Fruit fly (Drosophila melanogaster) whole organism, embryonic: Measurements from ENCODE around the gene CG11790.
A peak's percentile ranks its signal among the peaks of the same experiment; 100 is the strongest.

ENCODE experiments used
- Bdp1 ChIP-seq: fragments of 200-800 bp; sonication (Bioruptor generic); optimal IDR thresholded peaks from 3 replicates; lab custom pipeline; 2016; ENCODE audit warnings: missing biosample characterization, missing genetic modification characterization
- CG10267 ChIP-seq: fragments of 200-800 bp; sonication (Bioruptor generic); optimal IDR thresholded peaks from 2 replicates; lab custom pipeline; 2018; ENCODE audit warnings: missing biosample characterization, mild to moderate bottlenecking, missing genetic modification characterization, moderate library complexity
- CG11504 ChIP-seq: fragments of 200-800 bp; sonication (Bioruptor generic); optimal IDR thresholded peaks from 3 replicates; lab custom pipeline; 2019; ENCODE audit warnings: missing biosample characterization, mild to moderate bottlenecking, missing genetic modification characterization, moderate library complexity
- CG12659 ChIP-seq: fragments of 200-800 bp; sonication (Bioruptor generic); optimal IDR thresholded peaks from 3 replicates; lab custom pipeline; 2017; ENCODE audit warnings: mild to moderate bottlenecking, missing biosample characterization, missing genetic modification reagents, missing genetic modification characterization
- CG15601 ChIP-seq: fragments of 200-800 bp; sonication (Bioruptor generic); optimal IDR thresholded peaks from 3 replicates; lab custom pipeline; 2019; ENCODE audit warnings: missing biosample characterization, mild to moderate bottlenecking, missing genetic modification characterization, moderate library complexity
- CG16863 ChIP-seq: fragments of 200-800 bp; sonication (Bioruptor generic); optimal IDR thresholded peaks from 3 replicates; lab custom pipeline; 2016; ENCODE audit warnings: missing biosample characterization, missing genetic modification characterization
- CG17186 ChIP-seq: fragments of 200-800 bp; sonication (Bioruptor generic); optimal IDR thresholded peaks from 3 replicates; lab custom pipeline; 2017; ENCODE audit warnings: missing biosample characterization, missing genetic modification reagents, missing genetic modification characterization
- CG17359 ChIP-seq: fragments of 200-800 bp; sonication (Bioruptor generic); optimal IDR thresholded peaks from 3 replicates; lab custom pipeline; 2018; ENCODE audit warnings: missing biosample characterization, mild to moderate bottlenecking, missing genetic modification characterization, moderate library complexity
- CG17385 ChIP-seq: fragments of 200-800 bp; sonication (Bioruptor generic); optimal IDR thresholded peaks from 3 replicates; lab custom pipeline; 2018; ENCODE audit warnings: missing biosample characterization, mild to moderate bottlenecking, missing genetic modification characterization
- CG17829 ChIP-seq: fragments of 200-800 bp; optimal IDR thresholded peaks from 2 replicates; lab custom pipeline; 2019; ENCODE audit warnings: missing biosample characterization, mild to moderate bottlenecking, missing genetic modification characterization, moderate library complexity
- CG1792 ChIP-seq: fragments of 200-800 bp; sonication (Bioruptor generic); optimal IDR thresholded peaks from 2 replicates; lab custom pipeline; 2016; ENCODE audit warnings: missing biosample characterization, missing genetic modification characterization
- CG18619 ChIP-seq: fragments of 200-800 bp; sonication (Bioruptor generic); optimal IDR thresholded peaks from 3 replicates; lab custom pipeline; 2017; ENCODE audit warnings: missing biosample characterization, mild to moderate bottlenecking, missing genetic modification characterization
- CG2199 ChIP-seq: fragments of 200-800 bp; sonication (Bioruptor generic); IDR thresholded peaks from 3 replicates; pipeline ENCODE4 v1.3.6; 2022; ENCODE audit warnings: missing biosample characterization, missing genetic modification characterization
- CG2712 ChIP-seq: fragments of 200-800 bp; optimal IDR thresholded peaks from 3 replicates; lab custom pipeline; 2019; ENCODE audit warnings: missing biosample characterization, mild to moderate bottlenecking, missing genetic modification characterization, moderate library complexity
- CG34422 ChIP-seq: fragments of 200-800 bp; sonication (Bioruptor generic); IDR thresholded peaks from 3 replicates; pipeline ENCODE4 v1.3.6; 2022; ENCODE audit warnings: missing biosample characterization, missing genetic modification characterization
- CG6654 ChIP-seq: fragments of 200-800 bp; sonication (Bioruptor generic); optimal IDR thresholded peaks from 2 replicates; lab custom pipeline; 2017; ENCODE audit warnings: missing biosample characterization, mild to moderate bottlenecking, missing genetic modification characterization
- Fer1 ChIP-seq: fragments of 200-800 bp; sonication (Bioruptor generic); optimal IDR thresholded peaks from 2 replicates; lab custom pipeline; 2017; ENCODE audit warnings: missing biosample characterization, mild to moderate bottlenecking, missing genetic modification characterization
- Hmx ChIP-seq: fragments of 200-800 bp; sonication (Bioruptor generic); optimal IDR thresholded peaks from 2 replicates; lab custom pipeline; 2016; ENCODE audit warnings: missing biosample characterization, missing genetic modification characterization
- Mad ChIP-seq: fragments of 200-800 bp; sonication (Bioruptor generic); optimal IDR thresholded peaks from 2 replicates; lab custom pipeline; 2016; ENCODE audit warnings: missing biosample characterization, missing genetic modification characterization
- Max ChIP-seq: fragments of 200-800 bp; sonication (Bioruptor generic); optimal IDR thresholded peaks from 2 replicates; lab custom pipeline; 2016; ENCODE audit warnings: missing biosample characterization, mild to moderate bottlenecking, missing genetic modification characterization
- Med ChIP-seq: fragments of 200-800 bp; sonication (Bioruptor generic); peaks from one replicate; lab custom pipeline; 2016; ENCODE audit warnings: missing biosample characterization, missing genetic modification characterization, mild to moderate bottlenecking, inconsistent platforms, moderate library complexity
- Meics ChIP-seq: fragments of 200-800 bp; sonication (Bioruptor generic); optimal IDR thresholded peaks from 2 replicates; lab custom pipeline; 2017; ENCODE audit warnings: missing biosample characterization, mild to moderate bottlenecking, missing genetic modification characterization
- Nf-YA ChIP-seq: fragments of 200-800 bp; sonication (Bioruptor generic); IDR thresholded peaks from 2 replicates; pipeline ENCODE4 v1.3.6; 2022; ENCODE audit warnings: missing biosample characterization, missing genetic modification characterization
- Poxn ChIP-seq: fragments of 200-800 bp; sonication (Bioruptor generic); IDR thresholded peaks from 2 replicates; pipeline ENCODE4 v1.3.6; 2022; ENCODE audit warnings: missing biosample characterization, missing genetic modification characterization
- Sox102F ChIP-seq: fragments of 200-800 bp; sonication (Bioruptor generic); optimal IDR thresholded peaks from 2 replicates; lab custom pipeline; 2018; ENCODE audit warnings: missing biosample characterization, mild to moderate bottlenecking, missing genetic modification characterization, moderate library complexity
- Taf1 ChIP-seq: fragments of 200-800 bp; sonication (Bioruptor generic); IDR thresholded peaks from 2 replicates; pipeline ENCODE4 v1.3.6; 2022; ENCODE audit warnings: missing biosample characterization, missing genetic modification characterization
- ato ChIP-seq: fragments of 200-800 bp; sonication (Bioruptor generic); IDR thresholded peaks from 2 replicates; pipeline ENCODE4 v1.3.6; 2022; ENCODE audit warnings: missing biosample characterization, missing genetic modification characterization; ENCODE audit not compliant: partially characterized antibody
- chif ChIP-seq, 2 experiments: fragments of 200-800 bp; sonication (Bioruptor generic); optimal IDR thresholded peaks; 3 replicates each; lab custom pipeline; 2016; ENCODE audit warnings: missing biosample characterization in 2 of 2, missing genetic modification characterization in 2 of 2
- croc ChIP-seq: fragments of 200-800 bp; sonication (Bioruptor generic); conservative IDR thresholded peaks from 3 replicates; pipeline ENCODE4 v1.3.6; 2022; ENCODE audit warnings: missing biosample characterization, missing genetic modification characterization
- ewg ChIP-seq: fragments of 200-800 bp; sonication (Bioruptor generic); optimal IDR thresholded peaks from 3 replicates; lab custom pipeline; 2017; ENCODE audit warnings: mild to moderate bottlenecking, missing biosample characterization, missing genetic modification reagents, missing genetic modification characterization
- eyg ChIP-seq: fragments of 200-800 bp; sonication (Bioruptor generic); optimal IDR thresholded peaks from 3 replicates; lab custom pipeline; 2016; ENCODE audit warnings: missing biosample characterization, missing genetic modification characterization
- grau ChIP-seq: fragments of 200-800 bp; optimal IDR thresholded peaks from 3 replicates; lab custom pipeline; 2019; ENCODE audit warnings: missing biosample characterization, mild to moderate bottlenecking, missing genetic modification characterization, moderate library complexity
- kay ChIP-seq: fragments of 200-800 bp; sonication (Bioruptor generic); optimal IDR thresholded peaks from 2 replicates; lab custom pipeline; 2016; ENCODE audit warnings: missing biosample characterization, missing genetic modification characterization
- lmd ChIP-seq: fragments of 200-800 bp; sonication (Bioruptor generic); IDR thresholded peaks from 2 replicates; pipeline ENCODE4 v1.3.6; 2022; ENCODE audit warnings: missing biosample characterization, missing genetic modification characterization
- mam ChIP-seq: fragments of 200-800 bp; sonication (Bioruptor generic); optimal IDR thresholded peaks from 3 replicates; lab custom pipeline; 2016; ENCODE audit warnings: missing biosample characterization, missing genetic modification characterization
- onecut ChIP-seq: fragments of 200-800 bp; sonication (Bioruptor generic); IDR thresholded peaks from 2 replicates; pipeline ENCODE4 v1.3.6; 2022; ENCODE audit warnings: missing biosample characterization, missing genetic modification characterization
- salm ChIP-seq: fragments of 200-800 bp; sonication (Bioruptor generic); optimal IDR thresholded peaks from 2 replicates; lab custom pipeline; 2018; ENCODE audit warnings: missing biosample characterization, mild to moderate bottlenecking, missing genetic modification characterization
- scrt ChIP-seq: fragments of 200-800 bp; sonication (Bioruptor generic); optimal IDR thresholded peaks from 2 replicates; lab custom pipeline; 2018; ENCODE audit warnings: missing biosample characterization, mild to moderate bottlenecking, missing genetic modification characterization, moderate library complexity
- sim ChIP-seq: fragments of 200-800 bp; sonication (Bioruptor generic); IDR thresholded peaks from 2 replicates; pipeline ENCODE4 v1.3.6; 2022; ENCODE audit warnings: missing biosample characterization, missing genetic modification characterization
- sisA ChIP-seq: fragments of 200-800 bp; sonication (Bioruptor generic); IDR thresholded peaks from 2 replicates; pipeline ENCODE4 v1.3.6; 2022; ENCODE audit warnings: missing biosample characterization, missing genetic modification characterization
- tio ChIP-seq: fragments of 200-800 bp; sonication (Bioruptor generic); optimal IDR thresholded peaks from 2 replicates; lab custom pipeline; 2017; ENCODE audit warnings: missing biosample characterization, missing genetic modification characterization, inconsistent platforms
- twi ChIP-seq: fragments of 200-800 bp; optimal IDR thresholded peaks from 2 replicates; lab custom pipeline; 2019; ENCODE audit warnings: missing biosample characterization, mild to moderate bottlenecking, missing genetic modification characterization, moderate library complexity
- wor ChIP-seq: fragments of 200-800 bp; sonication (Bioruptor generic); IDR thresholded peaks from 2 replicates; pipeline ENCODE4 v1.3.6; 2022; ENCODE audit warnings: missing biosample characterization, missing genetic modification characterization

The CG11790 gene

DNA sequence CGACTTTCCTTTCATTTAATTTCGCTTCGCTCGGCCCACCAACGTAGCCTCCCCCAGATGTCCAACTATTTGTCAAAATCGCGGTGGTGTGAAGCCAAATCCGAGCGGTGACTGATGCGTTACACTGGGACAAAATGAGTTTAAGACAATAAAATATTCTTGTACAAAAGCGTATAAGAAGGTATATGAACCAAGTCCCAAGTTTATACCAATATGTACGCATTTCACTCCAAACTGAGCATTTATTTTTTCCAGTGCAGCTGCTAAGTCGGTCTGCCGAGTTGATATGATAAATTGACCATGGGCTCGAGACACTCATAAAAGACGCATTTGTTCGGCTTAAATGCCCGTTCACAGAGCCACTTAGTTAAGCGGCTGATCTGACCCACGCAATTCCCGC, 42.7 kb upstream of the CG11790 start (continued):
- peak; percentile 39; the same call in 1 of the 2 replicates for TF ChIP-seq Nf-YA (GFP tag; lab: Robert Waterston, UW)
- TF ChIP-seq ewg = peak; percentile 20
- TF ChIP-seq Meics = peak; percentile 41
- TF ChIP-seq tio = peak; percentile 50
- no peak for TF ChIP-seq twi (tag; lab: Kevin White, UChicago)
- TF ChIP-seq lmd (GFP tag; lab: Robert Waterston, UW) = peak; percentile 76
- TF ChIP-seq Poxn (GFP tag; lab: Robert Waterston, UW) = no peak
- TF ChIP-seq scrt (GFP tag; lab: Kevin White, UChicago) = no peak
- 0 out of 3 replicates have a peak, but pooled peaks have one; percentile 23 for TF ChIP-seq croc (GFP tag; lab: Robert Waterston, UW)
- TF ChIP-seq Med (GFP tag; lab: Kevin White, UChicago) = peak; percentile 93
- TF ChIP-seq kay = no peak
- peak; percentile 75 for TF ChIP-seq CG11504
- TF ChIP-seq grau (tag; lab: Kevin White, UChicago) = peak; percentile 47
- no peak for TF ChIP-seq Max (GFP tag; lab: Kevin White, UChicago)
- no peak for TF ChIP-seq CG1792 (GFP tag; lab: Kevin White, UChicago)
- no peak for TF ChIP-seq Hmx (GFP tag; lab: Kevin White, UChicago)
- no peak for TF ChIP-seq CG17186 (GFP tag; lab: Kevin White, UChicago)
- no peak for TF ChIP-seq CG6654 (GFP tag; lab: Kevin White, UChicago)
- TF ChIP-seq sisA (GFP tag; lab: Robert Waterston, UW) = peak; percentile 53
- TF ChIP-seq CG10267 (tag; lab: Kevin White, UChicago) = peak; percentile 24
- TF ChIP-seq onecut (GFP tag; lab: Robert Waterston, UW) = 0 out of 2 replicates have a peak, but pooled peaks have one; percentile 19
- TF ChIP-seq CG2199 (GFP tag; lab: Robert Waterston, UW) = peak; percentile 20; the same call in 1 of the 3 replicates
- TF ChIP-seq sim = 0 out of 2 replicates have a peak, but pooled peaks have one; percentile 26
- TF ChIP-seq CG12659 (GFP tag; lab: Kevin White, UChicago) = peak; percentile 26
- peak; percentile 53 for TF ChIP-seq Mad (GFP tag; lab: Kevin White, UChicago)
- TF ChIP-seq CG34422 = 0 out of 3 replicates have a peak, but pooled peaks have one; percentile 17
- TF ChIP-seq salm (tag; lab: Kevin White, UChicago) = no peak
- peak; percentile 43 for TF ChIP-seq mam
- peak; percentile 70 for TF ChIP-seq Sox102F (GFP tag; lab: Kevin White, UChicago)
- no peak for TF ChIP-seq Taf1
- TF ChIP-seq wor (GFP tag; lab: Robert Waterston, UW) = 0 out of 2 replicates have a peak, but pooled peaks have one; percentile 25
- peak; percentile 45 for TF ChIP-seq CG2712 (tag; lab: Kevin White, UChicago)
- TF ChIP-seq Fer1 (GFP tag; lab: Kevin White, UChicago) = no peak
- TF ChIP-seq chif (GFP tag; optimal IDR thresholded peaks at IDR 0.05; lab: Kevin White, UChicago) = peak; percentile 58 to 71
- peak; percentile 69 for TF ChIP-seq CG17359
- no peak for TF ChIP-seq CG15601 (tag; lab: Kevin White, UChicago)
- no peak for TF ChIP-seq ato (GFP tag; lab: Robert Waterston, UW)
- TF ChIP-seq CG17829 (tag; lab: Kevin White, UChicago) = peak; percentile 33
- peak; percentile 43 for TF ChIP-seq CG17385 (GFP tag; lab: Kevin White, UChicago)
- TF ChIP-seq Bdp1 (GFP tag; lab: Kevin White, UChicago) = peak; percentile 38
- peak; percentile 42 for TF ChIP-seq CG16863 (GFP tag; lab: Kevin White, UChicago)
- peak; percentile 8 for TF ChIP-seq CG18619 (GFP tag; lab: Kevin White, UChicago)
- TF ChIP-seq eyg (GFP tag; lab: Kevin White, UChicago) = no peak
- TF ChIP-seq, all 482 proteins: peak for 196
